Fruit fly (Drosophila melanogaster) whole organism, embryonic: ENCODE results near the gene TwdlQ.

Source experiments
- B-H1 ChIP-seq: fragments of 200-800 bp; sonication (Bioruptor generic); IDR thresholded peaks from 3 replicates; pipeline ENCODE4 v1.3.6; 2022; ENCODE audit warnings: missing biosample characterization, missing genetic modification characterization
- BEAF-32 ChIP-seq: fragments of 200-800 bp; sonication (Bioruptor generic); optimal IDR thresholded peaks from 3 replicates; lab custom pipeline; 2017; ENCODE audit warnings: missing biosample characterization, missing genetic modification characterization, mild to moderate bottlenecking, moderate library complexity, missing genetic modification reagents
- Bteb2 ChIP-seq: fragments of 200-800 bp; sonication (Bioruptor generic); optimal IDR thresholded peaks from 2 replicates; lab custom pipeline; 2016; ENCODE audit warnings: missing biosample characterization, missing genetic modification characterization
- CG10431 ChIP-seq: fragments of 200-800 bp; sonication (Bioruptor generic); optimal IDR thresholded peaks from 3 replicates; lab custom pipeline; 2018; ENCODE audit warnings: missing biosample characterization, mild to moderate bottlenecking, missing genetic modification characterization
- CG11560 ChIP-seq: fragments of 200-800 bp; sonication (Bioruptor generic); IDR thresholded peaks from 3 replicates; pipeline ENCODE4 v1.3.6; 2022; ENCODE audit warnings: missing biosample characterization, missing genetic modification characterization
- CG13894 ChIP-seq: fragments of 200-800 bp; sonication (Bioruptor generic); optimal IDR thresholded peaks from 3 replicates; lab custom pipeline; 2018; ENCODE audit warnings: missing biosample characterization, mild to moderate bottlenecking, missing genetic modification characterization, moderate library complexity
- CG14014 ChIP-seq: fragments of 200-800 bp; sonication (Bioruptor generic); IDR thresholded peaks from 2 replicates; pipeline ENCODE4 v1.3.6; 2022; ENCODE audit warnings: missing biosample characterization, missing genetic modification characterization
- CG15269 ChIP-seq: fragments of 200-800 bp; sonication (Bioruptor generic); optimal IDR thresholded peaks from 2 replicates; lab custom pipeline; 2018; ENCODE audit warnings: missing biosample characterization, mild to moderate bottlenecking, missing genetic modification characterization, moderate library complexity
- CG16815 ChIP-seq: fragments of 200-800 bp; sonication (Bioruptor generic); optimal IDR thresholded peaks from 3 replicates; lab custom pipeline; 2017; ENCODE audit warnings: missing biosample characterization, mild to moderate bottlenecking, missing genetic modification characterization
- CG1792 ChIP-seq: fragments of 200-800 bp; sonication (Bioruptor generic); optimal IDR thresholded peaks from 2 replicates; lab custom pipeline; 2016; ENCODE audit warnings: missing biosample characterization, missing genetic modification characterization
- CG2678 ChIP-seq: fragments of 200-800 bp; sonication (Bioruptor generic); optimal IDR thresholded peaks from 3 replicates; lab custom pipeline; 2019; ENCODE audit warnings: missing biosample characterization, mild to moderate bottlenecking, missing genetic modification characterization, moderate library complexity
- CG34376 ChIP-seq: fragments of 200-800 bp; sonication (Bioruptor generic); optimal IDR thresholded peaks from 2 replicates; lab custom pipeline; 2018; ENCODE audit warnings: missing biosample characterization, mild to moderate bottlenecking, missing genetic modification characterization
- CG3726 ChIP-seq: fragments of 200-800 bp; sonication (Bioruptor generic); IDR thresholded peaks from 3 replicates; pipeline ENCODE4, ENCODE4 v1.3.6; 2022; ENCODE audit warnings: missing biosample characterization, missing genetic modification characterization
- CG4617 ChIP-seq: fragments of 200-800 bp; sonication (Bioruptor generic); optimal IDR thresholded peaks from 3 replicates; lab custom pipeline; 2016; ENCODE audit warnings: missing biosample characterization, missing genetic modification characterization, borderline replicate concordance
- CG8290 ChIP-seq, 3 experiments: fragments of 200-800 bp; sonication (Bioruptor generic); optimal IDR thresholded peaks; 2 replicates each; lab custom pipeline; 2016 to 2019; ENCODE audit warnings: missing biosample characterization in 3 of 3, missing genetic modification characterization in 3 of 3, mild to moderate bottlenecking in 2 of 3, moderate library complexity in 1 of 3
- CHES-1-like ChIP-seq: fragments of 200-800 bp; sonication (Bioruptor generic); optimal IDR thresholded peaks from 2 replicates; lab custom pipeline; 2016; ENCODE audit warnings: missing biosample characterization, missing genetic modification characterization
- D19B ChIP-seq: fragments of 200-800 bp; sonication (Bioruptor generic); optimal IDR thresholded peaks from 2 replicates; lab custom pipeline; 2017; ENCODE audit warnings: missing biosample characterization, mild to moderate bottlenecking, missing genetic modification characterization
- Dek ChIP-seq: fragments of 200-800 bp; sonication (Bioruptor generic); optimal IDR thresholded peaks from 3 replicates; lab custom pipeline; 2019; ENCODE audit warnings: missing biosample characterization, mild to moderate bottlenecking, missing genetic modification characterization, moderate library complexity
- Doc2 ChIP-seq: fragments of 200-800 bp; sonication (Bioruptor generic); IDR thresholded peaks from 2 replicates; pipeline ENCODE4 v1.3.6; 2022; ENCODE audit warnings: missing biosample characterization, missing genetic modification characterization
- Drgx ChIP-seq: fragments of 200-800 bp; sonication (Bioruptor generic); IDR thresholded peaks from 2 replicates; pipeline ENCODE4 v1.3.6; 2022; ENCODE audit warnings: missing biosample characterization, missing genetic modification characterization
- Ets65A ChIP-seq: fragments of 200-800 bp; sonication (Bioruptor generic); peaks from one replicate; lab custom pipeline; 2016; ENCODE audit warnings: missing biosample characterization, missing genetic modification characterization
- Gsc ChIP-seq: fragments of 200-800 bp; sonication (Bioruptor generic); IDR thresholded peaks from 2 replicates; pipeline ENCODE4 v1.3.6; 2022; ENCODE audit warnings: missing biosample characterization, missing genetic modification characterization
- H15 ChIP-seq: fragments of 200-800 bp; sonication (Bioruptor generic); IDR thresholded peaks from 3 replicates; pipeline ENCODE4 v1.3.6; 2022; ENCODE audit warnings: missing biosample characterization, missing genetic modification characterization
- Hey ChIP-seq: fragments of 200-800 bp; sonication (Bioruptor generic); optimal IDR thresholded peaks from 3 replicates; lab custom pipeline; 2018; ENCODE audit warnings: missing biosample characterization, mild to moderate bottlenecking, missing genetic modification characterization
- Meics ChIP-seq: fragments of 200-800 bp; sonication (Bioruptor generic); optimal IDR thresholded peaks from 2 replicates; lab custom pipeline; 2017; ENCODE audit warnings: missing biosample characterization, mild to moderate bottlenecking, missing genetic modification characterization
- Nf-YA ChIP-seq: fragments of 200-800 bp; sonication (Bioruptor generic); IDR thresholded peaks from 2 replicates; pipeline ENCODE4 v1.3.6; 2022; ENCODE audit warnings: missing biosample characterization, missing genetic modification characterization
- Opbp ChIP-seq: fragments of 200-800 bp; sonication (Bioruptor generic); IDR thresholded peaks from 3 replicates; pipeline ENCODE4 v1.3.6; 2022; ENCODE audit warnings: missing biosample characterization, missing genetic modification characterization; ENCODE audit not compliant: partially characterized antibody
- Poxn ChIP-seq: fragments of 200-800 bp; sonication (Bioruptor generic); IDR thresholded peaks from 2 replicates; pipeline ENCODE4 v1.3.6; 2022; ENCODE audit warnings: missing biosample characterization, missing genetic modification characterization
- YL-1 ChIP-seq: fragments of 200-800 bp; sonication (Bioruptor generic); optimal IDR thresholded peaks from 3 replicates; lab custom pipeline; 2017; ENCODE audit warnings: missing biosample characterization, mild to moderate bottlenecking, missing genetic modification characterization
- ac ChIP-seq: fragments of 200-800 bp; sonication (Bioruptor generic); optimal IDR thresholded peaks from 3 replicates; lab custom pipeline; 2017; ENCODE audit warnings: missing biosample characterization, mild to moderate bottlenecking, missing genetic modification characterization
- amos ChIP-seq: fragments of 200-800 bp; sonication (Bioruptor generic); IDR thresholded peaks from 2 replicates; pipeline ENCODE4 v1.3.6; 2022; ENCODE audit warnings: missing biosample characterization, missing genetic modification characterization; ENCODE audit not compliant: partially characterized antibody
- ap ChIP-seq: fragments of 200-800 bp; sonication (Bioruptor generic); IDR thresholded peaks from 2 replicates; pipeline ENCODE4 v1.3.6; 2022; ENCODE audit warnings: missing biosample characterization, missing genetic modification characterization
- bcd ChIP-seq: fragments of 200-800 bp; sonication (Bioruptor generic); optimal IDR thresholded peaks from 2 replicates; lab custom pipeline; 2017; ENCODE audit warnings: missing biosample characterization, mild to moderate bottlenecking, missing genetic modification characterization
- corto ChIP-seq: fragments of 200-800 bp; sonication (Bioruptor generic); optimal IDR thresholded peaks from 2 replicates; lab custom pipeline; 2016; ENCODE audit warnings: missing biosample characterization, mild to moderate bottlenecking, missing genetic modification characterization, moderate library complexity
- disco-r ChIP-seq: fragments of 200-800 bp; sonication (Bioruptor generic); optimal IDR thresholded peaks from 2 replicates; lab custom pipeline; 2016; ENCODE audit warnings: missing biosample characterization, missing genetic modification characterization
- emc ChIP-seq: fragments of 200-800 bp; sonication (Bioruptor generic); optimal IDR thresholded peaks from 2 replicates; lab custom pipeline; 2016; ENCODE audit warnings: missing biosample characterization, missing genetic modification characterization
- esg ChIP-seq: fragments of 200-800 bp; sonication (Bioruptor generic); conservative IDR thresholded peaks from 2 replicates; pipeline ENCODE4 v1.3.6; 2022; ENCODE audit warnings: missing biosample characterization, missing genetic modification characterization
- fd102C ChIP-seq: fragments of 200-800 bp; sonication (Bioruptor generic); optimal IDR thresholded peaks from 2 replicates; lab custom pipeline; 2018; ENCODE audit warnings: missing biosample characterization, mild to moderate bottlenecking, missing genetic modification characterization, moderate library complexity
- fru ChIP-seq: fragments of >200 bp; optimal IDR thresholded peaks from 2 replicates; lab custom pipeline; 2017
- gfzf ChIP-seq: fragments of 200-800 bp; sonication (Bioruptor generic); optimal IDR thresholded peaks from 2 replicates; lab custom pipeline; 2016; ENCODE audit warnings: missing biosample characterization, mild to moderate bottlenecking, missing genetic modification characterization, moderate library complexity
- gsb ChIP-seq: fragments of 200-800 bp; sonication (Bioruptor generic); IDR thresholded peaks from 2 replicates; pipeline ENCODE4 v1.3.6; 2022; ENCODE audit warnings: missing biosample characterization, missing genetic modification characterization
- hbn ChIP-seq: fragments of 200-800 bp; sonication (Bioruptor generic); IDR thresholded peaks from 2 replicates; pipeline ENCODE4 v1.3.6; 2022; ENCODE audit warnings: missing biosample characterization, missing genetic modification characterization; ENCODE audit not compliant: partially characterized antibody
- her ChIP-seq: fragments of 200-800 bp; sonication (Bioruptor generic); optimal IDR thresholded peaks from 2 replicates; lab custom pipeline; 2016; ENCODE audit warnings: missing biosample characterization, missing genetic modification characterization
- ind ChIP-seq: fragments of 200-800 bp; sonication (Bioruptor generic); optimal IDR thresholded peaks from 3 replicates; lab custom pipeline; 2016; ENCODE audit warnings: missing biosample characterization, missing genetic modification characterization
- pan ChIP-seq, 4 experiments: fragments of >200 bp in 3 of 4; fragments of 200-800 bp in 1 of 4; sonication (Bioruptor generic) in 1 of 4; optimal IDR thresholded peaks in 3 of 4; IDR thresholded peaks in 1 of 4; 2 replicates each; pipeline versions ENCODE4 v1.3.6 to Lab custom; 2017 to 2022; ENCODE audit warnings: missing biosample characterization in 2 of 4, missing genetic modification characterization in 2 of 4, mixed read lengths in 1 of 4
- prd ChIP-seq, 3 experiments: fragments of >200 bp in 2 of 3; fragments of 200-800 bp in 1 of 3; sonication (Bioruptor generic) in 1 of 3; optimal IDR thresholded peaks in 2 of 3; IDR thresholded peaks in 1 of 3; 2 replicates in 2 of 3; 3 replicates in 1 of 3; pipeline versions ENCODE4 v1.3.6 to Lab custom; 2017 to 2022; ENCODE audit warnings: missing biosample characterization in 1 of 3, missing genetic modification characterization in 1 of 3
- sqz ChIP-seq: fragments of 200-800 bp; sonication (Bioruptor generic); optimal IDR thresholded peaks from 3 replicates; lab custom pipeline; 2018; ENCODE audit warnings: missing biosample characterization, mild to moderate bottlenecking, missing genetic modification characterization
- sr ChIP-seq: fragments of 200-800 bp; sonication (Bioruptor generic); IDR thresholded peaks from 3 replicates; pipeline ENCODE4 v1.3.6; 2022; ENCODE audit warnings: missing biosample characterization, missing genetic modification characterization
- tio ChIP-seq: fragments of 200-800 bp; sonication (Bioruptor generic); optimal IDR thresholded peaks from 2 replicates; lab custom pipeline; 2017; ENCODE audit warnings: missing biosample characterization, missing genetic modification characterization, inconsistent platforms
- tna ChIP-seq: fragments of 200-800 bp; sonication (Bioruptor generic); IDR thresholded peaks from 2 replicates; pipeline ENCODE4 v1.3.6; 2022; ENCODE audit warnings: missing biosample characterization, missing genetic modification characterization; ENCODE audit not compliant: partially characterized antibody
- zfh2 ChIP-seq: fragments of 200-800 bp; sonication (Bioruptor generic); optimal IDR thresholded peaks from 2 replicates; lab custom pipeline; 2016; ENCODE audit warnings: missing biosample characterization, missing genetic modification characterization

TwdlQ gene

dm6 chr3R:26690197-26690596 lies 3.2 kb downstream of the TwdlQ start (continued):
- TF ChIP-seq tio (GFP tag; lab: Kevin White, UChicago) (no peak), CG34376 (GFP tag; lab: Kevin White, UChicago) (no peak), sqz (GFP tag; lab: Kevin White, UChicago) (no peak), CG4617 (GFP tag; lab: Kevin White, UChicago) (no peak), emc (GFP tag; lab: Kevin White, UChicago) (no peak), Hey (tag; lab: Kevin White, UChicago) (no peak), bcd (GFP tag; lab: Kevin White, UChicago) (no peak), fru (lab: Kevin White, UChicago) (no peak), sr (GFP tag; lab: Robert Waterston, UW) (no peak), zfh2 (GFP tag; lab: Kevin White, UChicago) (peak; percentile 0), B-H1 (GFP tag; lab: Robert Waterston, UW) (no peak), H15 (GFP tag; lab: Robert Waterston, UW) (no peak), Dek (tag; lab: Kevin White, UChicago) (no peak), Ets65A (GFP tag; lab: Kevin White, UChicago) (peak; percentile 77), amos (no peak), ap (GFP tag; lab: Robert Waterston, UW) (no peak), YL-1 (GFP tag; lab: Kevin White, UChicago) (no peak), CG13894 (tag; lab: Kevin White, UChicago) (no peak), tna (GFP tag; lab: Robert Waterston, UW) (no peak), D19B (GFP tag; lab: Kevin White, UChicago) (no peak), ac (GFP tag; lab: Kevin White, UChicago) (no peak), Poxn (GFP tag; lab: Robert Waterston, UW) (no peak), CG14014 (GFP tag; lab: Robert Waterston, UW) (no peak; the same call in 1 of the 2 replicates), BEAF-32 (GFP tag; lab: Kevin White, UChicago) (no peak), esg (GFP tag; lab: Robert Waterston, UW) (no peak), disco-r (no peak), CG1792 (GFP tag; lab: Kevin White, UChicago) (no peak), CHES-1-like (no peak), CG3726 (GFP tag; lab: Robert Waterston, UW) (no peak), corto (no peak), gfzf (no peak), Opbp (GFP tag; lab: Robert Waterston, UW) (no peak), prd (optimal IDR thresholded peaks at IDR 0.05; lab: Kevin White, UChicago) (no peak), prd (GFP tag; IDR thresholded peaks at IDR 0.05; lab: Robert Waterston, UW) (no peak), CG10431 (no peak), CG2678 (tag; lab: Kevin White, UChicago) (peak; percentile 18), Doc2 (no peak), CG8290 (GFP tag; optimal IDR thresholded peaks at IDR 0.05; lab: Kevin White, UChicago) (no peak), CG8290 (tag; optimal IDR thresholded peaks at IDR 0.05; lab: Kevin White, UChicago) (peak in 1 of 2 experiments; percentile 2), ind (GFP tag; lab: Kevin White, UChicago) (no peak), her (no peak), CG11560 (tag; lab: Robert Waterston, UW) (no peak), Drgx (GFP tag; lab: Robert Waterston, UW) (no peak), Gsc (GFP tag; lab: Robert Waterston, UW) (no peak), fd102C (GFP tag; lab: Kevin White, UChicago) (no peak), gsb (GFP tag; lab: Robert Waterston, UW) (no peak), Nf-YA (GFP tag; lab: Robert Waterston, UW) (no peak), Bteb2 (GFP tag; lab: Kevin White, UChicago) (no peak), Meics (GFP tag; lab: Kevin White, UChicago) (peak; percentile 39), CG16815 (GFP tag; lab: Kevin White, UChicago) (no peak), pan (optimal IDR thresholded peaks at IDR 0.05; lab: Kevin White, UChicago) (no peak), pan (GFP tag; optimal IDR thresholded peaks at IDR 0.05 in 1 of 2, IDR thresholded peaks at IDR 0.05 in 1 of 2) (no peak), CG15269 (tag; lab: Kevin White, UChicago) (peak; percentile 14), hbn (GFP tag; lab: Robert Waterston, UW) (no peak)
